Fruit fly (Drosophila melanogaster): ENCODE measurements around the gene tomb.

The tomb gene

DNA sequence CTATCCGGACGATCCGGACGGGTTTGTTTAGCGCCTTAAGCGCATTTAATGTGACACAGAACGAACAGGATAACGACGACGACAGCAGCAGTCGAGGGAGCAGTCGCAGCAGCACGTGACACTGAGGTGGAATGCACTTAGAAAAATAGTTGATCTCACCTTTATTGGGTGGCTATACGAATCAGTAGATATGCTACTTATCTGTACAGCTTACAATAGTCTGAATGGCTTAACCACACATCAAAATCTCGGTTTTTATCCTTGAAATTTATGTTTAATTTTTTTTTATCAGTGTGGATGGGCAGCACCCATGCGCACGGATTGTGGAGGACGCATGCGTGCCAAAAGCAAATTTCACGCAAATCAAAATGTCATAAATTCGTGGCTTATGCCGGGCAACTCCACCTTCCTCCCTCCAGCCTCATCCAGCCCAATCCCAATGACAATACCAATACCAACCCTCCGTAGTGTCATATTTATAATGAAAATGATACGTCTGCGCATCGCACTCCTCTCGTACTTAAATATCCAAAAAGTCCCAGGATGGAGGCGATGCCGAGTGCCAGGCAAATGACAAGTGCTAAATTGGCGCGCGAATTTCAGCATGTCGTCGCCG is 28.6 kb downstream of the tomb start:
- no peak for TF ChIP-seq CG11617 (GFP tag; optimal IDR thresholded peaks at IDR 0.05)
- no peak for TF ChIP-seq CG1620 (GFP tag; optimal IDR thresholded peaks at IDR 0.05)
- no peak for TF ChIP-seq kay (GFP tag; ENCODE audit: borderline replicate concordance)
- no peak for TF ChIP-seq Clk (GFP tag; optimal IDR thresholded peaks at IDR 0.05)
- TF ChIP-seq toe (GFP tag; optimal IDR thresholded peaks at IDR 0.05), result no peak
- no peak for TF ChIP-seq CG33017 (tag; optimal IDR thresholded peaks at IDR 0.05)
- TF ChIP-seq CG7045 (GFP tag; optimal IDR thresholded peaks at IDR 0.05), result no peak
- TF ChIP-seq bab1 (GFP tag; optimal IDR thresholded peaks at IDR 0.05), result no peak
- no peak for TF ChIP-seq CG7101 (tag; optimal IDR thresholded peaks at IDR 0.05)
- no peak for TF ChIP-seq CG12768 (GFP tag; optimal IDR thresholded peaks at IDR 0.05)
- TF ChIP-seq Crg-1 (GFP tag; optimal IDR thresholded peaks at IDR 0.05), result no peak

- TF ChIP-seq CG12768 (GFP tag; optimal IDR thresholded peaks at IDR 0.05) (no peak), Mnt (GFP tag; optimal IDR thresholded peaks at IDR 0.05) (no peak), Hr96 (GFP tag; optimal IDR thresholded peaks at IDR 0.05) (no peak), cic (GFP tag; optimal IDR thresholded peaks at IDR 0.05) (no peak), toe (GFP tag; optimal IDR thresholded peaks at IDR 0.05) (no peak), CG5204 (GFP tag; optimal IDR thresholded peaks at IDR 0.05) (no peak), CG7045 (GFP tag; optimal IDR thresholded peaks at IDR 0.05) (no peak), CG33017 (tag; optimal IDR thresholded peaks at IDR 0.05) (no peak), bab1 (GFP tag; optimal IDR thresholded peaks at IDR 0.05) (no peak), tj (GFP tag; optimal IDR thresholded peaks at IDR 0.05) (no peak), pad (GFP tag; optimal IDR thresholded peaks at IDR 0.05) (no peak), cnc (optimal IDR thresholded peaks at IDR 0.05) (no peak)
These were observed 29.5 kb downstream of the tomb start for dm6 chr2L:5507082-5507481.

DNA sequence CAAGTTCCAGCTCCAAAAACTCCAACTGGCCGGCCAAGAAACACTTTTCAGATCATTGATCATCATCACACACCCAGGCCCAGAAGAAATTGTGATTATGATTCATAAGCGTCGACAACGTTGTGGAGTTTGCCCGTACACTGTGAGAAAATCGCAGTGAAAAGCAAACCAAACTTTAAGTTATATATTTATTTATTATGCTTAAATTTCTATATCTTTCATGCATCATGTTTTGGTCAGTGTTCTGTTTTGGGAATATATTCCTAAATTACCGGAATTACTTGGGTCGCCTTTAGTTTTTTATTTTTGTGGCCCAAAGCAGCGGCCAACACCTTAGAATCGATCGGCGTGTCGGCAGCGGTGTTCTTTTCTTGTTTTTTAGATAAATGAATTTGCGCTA is 31.4 kb downstream of the tomb start:
- no peak for TF ChIP-seq Crg-1 (GFP tag; optimal IDR thresholded peaks at IDR 0.05)
- no peak for TF ChIP-seq Mnt (GFP tag; optimal IDR thresholded peaks at IDR 0.05)
- TF ChIP-seq cnc (optimal IDR thresholded peaks at IDR 0.05), result no peak
- no peak for TF ChIP-seq CG33017 (tag; optimal IDR thresholded peaks at IDR 0.05)
- no peak for TF ChIP-seq Clk (GFP tag; optimal IDR thresholded peaks at IDR 0.05)

dm6 chr2L:5502868-5503267 is 33.7 kb downstream of the tomb start:
- TF ChIP-seq CG12768 (GFP tag; optimal IDR thresholded peaks at IDR 0.05), result no peak

dm6 chr2L:5501335-5501734 is 35.2 kb downstream of the tomb start:
- TF ChIP-seq CG5204 (GFP tag; optimal IDR thresholded peaks at IDR 0.05) (no peak), bab1 (GFP tag; optimal IDR thresholded peaks at IDR 0.05) (no peak), CG14711 (tag; optimal IDR thresholded peaks at IDR 0.05) (no peak)

dm6 chr2L:5499458-5499857 is 37.1 kb downstream of the tomb start:
- TF ChIP-seq tj (GFP tag; optimal IDR thresholded peaks at IDR 0.05), result no peak
- TF ChIP-seq CG14711 (tag; optimal IDR thresholded peaks at IDR 0.05), result no peak
- no peak for TF ChIP-seq cnc (optimal IDR thresholded peaks at IDR 0.05)
- no peak for TF ChIP-seq CG33017 (tag; optimal IDR thresholded peaks at IDR 0.05)
- TF ChIP-seq CG5204 (GFP tag; optimal IDR thresholded peaks at IDR 0.05), result no peak
- no peak for TF ChIP-seq cic (GFP tag; optimal IDR thresholded peaks at IDR 0.05)
- no peak for TF ChIP-seq Hr96 (GFP tag; optimal IDR thresholded peaks at IDR 0.05)
- TF ChIP-seq toe (GFP tag; optimal IDR thresholded peaks at IDR 0.05), result no peak
- TF ChIP-seq CG1620 (GFP tag; optimal IDR thresholded peaks at IDR 0.05), result no peak
- no peak for TF ChIP-seq bab1 (GFP tag; optimal IDR thresholded peaks at IDR 0.05)
- TF ChIP-seq CG7101 (tag; optimal IDR thresholded peaks at IDR 0.05), result no peak

DNA sequence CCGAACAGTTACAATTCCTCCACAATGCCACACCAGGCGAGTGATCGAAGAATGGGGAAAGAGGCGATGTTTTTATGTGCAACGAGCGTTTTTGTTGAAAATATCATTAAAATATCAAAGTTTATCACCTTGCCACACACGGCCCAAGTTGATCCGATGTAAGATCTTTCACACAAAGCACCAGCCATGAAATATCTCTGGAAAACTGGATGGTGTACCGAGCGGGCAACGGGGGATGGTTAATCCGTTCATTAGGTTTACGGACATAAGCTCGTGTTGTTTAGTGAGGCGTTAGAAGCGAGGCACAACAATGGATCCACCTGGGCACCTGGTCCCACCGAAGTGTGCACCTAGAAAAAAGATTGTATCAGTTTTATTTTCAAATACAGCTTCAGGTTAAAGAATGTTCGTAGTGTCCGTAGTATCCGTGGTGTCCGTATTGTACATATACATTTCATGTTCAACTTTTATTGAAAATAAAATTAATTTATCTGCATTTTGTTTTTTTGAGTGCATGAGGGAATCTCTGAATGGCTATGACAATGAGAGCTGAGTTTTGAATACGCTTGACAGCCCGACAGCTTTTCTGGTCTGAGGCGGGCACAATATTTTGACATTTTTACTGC is 40.0 kb downstream of the tomb start:
- TF ChIP-seq pad (GFP tag; optimal IDR thresholded peaks at IDR 0.05) (no peak), tj (GFP tag; optimal IDR thresholded peaks at IDR 0.05) (no peak), Mnt (GFP tag; optimal IDR thresholded peaks at IDR 0.05) (no peak), CG11617 (GFP tag; optimal IDR thresholded peaks at IDR 0.05) (no peak), Clk (GFP tag; optimal IDR thresholded peaks at IDR 0.05) (no peak), CG12768 (GFP tag; optimal IDR thresholded peaks at IDR 0.05) (no peak), bab1 (GFP tag; optimal IDR thresholded peaks at IDR 0.05) (no peak), CG14711 (tag; optimal IDR thresholded peaks at IDR 0.05) (no peak), kay (GFP tag; ENCODE audit: borderline replicate concordance) (no peak), CG5204 (GFP tag; optimal IDR thresholded peaks at IDR 0.05) (no peak), cic (GFP tag; optimal IDR thresholded peaks at IDR 0.05) (no peak), CG1620 (GFP tag; optimal IDR thresholded peaks at IDR 0.05) (no peak), CG7101 (tag; optimal IDR thresholded peaks at IDR 0.05) (no peak), CG33017 (tag; optimal IDR thresholded peaks at IDR 0.05) (no peak), cnc (optimal IDR thresholded peaks at IDR 0.05) (no peak), CG7045 (GFP tag; optimal IDR thresholded peaks at IDR 0.05) (no peak), Hr96 (GFP tag; optimal IDR thresholded peaks at IDR 0.05) (no peak), toe (GFP tag; optimal IDR thresholded peaks at IDR 0.05) (no peak), Crg-1 (GFP tag; optimal IDR thresholded peaks at IDR 0.05) (no peak), ovo (GFP tag; optimal IDR thresholded peaks at IDR 0.05) (no peak)

Measured in whole organism, adult.